Fruit fly (Drosophila melanogaster): ENCODE data around the gene CG42337.
A peak's percentile ranks its signal among the peaks of the same experiment; 100 is the strongest.

Gene CG42337

DNA sequence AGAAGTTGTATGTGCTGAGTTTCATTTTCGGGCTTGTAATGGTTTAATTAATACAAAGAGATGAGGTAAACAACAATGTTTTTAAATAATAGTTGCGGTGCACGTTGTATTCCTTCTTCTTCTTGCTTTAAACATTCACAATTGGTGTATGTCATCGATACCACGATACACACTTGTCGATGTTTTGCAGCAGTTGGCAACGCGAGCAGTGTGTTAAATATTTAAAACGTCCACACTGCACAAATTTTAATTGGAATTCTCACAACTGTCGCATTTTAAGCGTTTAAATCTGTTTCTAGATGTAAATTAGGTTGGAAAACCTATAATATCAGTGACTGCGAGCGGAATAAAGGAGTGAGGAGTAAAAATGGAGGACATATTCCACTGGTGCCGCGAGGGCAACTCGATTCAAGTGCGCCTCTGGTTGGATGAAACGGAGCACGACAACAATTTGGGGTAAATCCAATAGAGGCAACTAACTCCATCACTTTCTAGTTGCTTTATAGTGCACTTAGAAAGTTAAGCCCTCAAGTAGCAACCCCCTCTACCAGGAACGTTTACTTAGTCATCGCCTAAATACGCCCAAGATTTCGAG is 23.6 kb upstream of the CG42337 start, which contains the start of the genes Trmt112 and Ilk (continued):
- TF ChIP-seq dmrt11E (tag; optimal IDR thresholded peaks at IDR 0.05), result no peak
- TF ChIP-seq CG14965 (GFP tag; optimal IDR thresholded peaks at IDR 0.05; ENCODE audit: borderline replicate concordance), result no peak
- peak; percentile 96 for TF ChIP-seq MBD-R2 (GFP tag; IDR thresholded peaks at IDR 0.05)
- TF ChIP-seq Dbx (GFP tag; IDR thresholded peaks at IDR 0.05), result 0 out of 3 replicates have a peak, but pooled peaks have one; percentile 12
- TF ChIP-seq CG42726 (GFP tag; IDR thresholded peaks at IDR 0.05; ENCODE audit: partially characterized antibody), result peak; percentile 89
- no peak for TF ChIP-seq fd96Cb (tag; optimal IDR thresholded peaks at IDR 0.05)
- TF ChIP-seq dati (GFP tag; IDR thresholded peaks at IDR 0.05), result no peak
- no peak for TF ChIP-seq CG15696 (tag; optimal IDR thresholded peaks at IDR 0.05)
- no peak for TF ChIP-seq al (GFP tag; IDR thresholded peaks at IDR 0.05)
- TF ChIP-seq CG3163 (GFP tag; optimal IDR thresholded peaks at IDR 0.05), result peak; percentile 14
- no peak for TF ChIP-seq CG11247 (GFP tag; IDR thresholded peaks at IDR 0.05)
- TF ChIP-seq CG16779 (GFP tag; IDR thresholded peaks at IDR 0.05), result no peak
- peak; percentile 90 for TF ChIP-seq stwl (tag; optimal IDR thresholded peaks at IDR 0.05)
- no peak for TF ChIP-seq Drgx (GFP tag; IDR thresholded peaks at IDR 0.05)
- no peak for TF ChIP-seq HHEX (GFP tag; optimal IDR thresholded peaks at IDR 0.05)
- no peak for TF ChIP-seq CG5245 (GFP tag; optimal IDR thresholded peaks at IDR 0.05)
- TF ChIP-seq ERR (GFP tag; optimal IDR thresholded peaks at IDR 0.05), result no peak
- TF ChIP-seq CG11723 (GFP tag; optimal IDR thresholded peaks at IDR 0.05), result no peak
- no peak for TF ChIP-seq H2.0 (GFP tag; IDR thresholded peaks at IDR 0.05)
- no peak for TF ChIP-seq Mrtf (GFP tag; IDR thresholded peaks at IDR 0.05)
- peak; percentile 38; the same call in 1 of the 3 replicates for TF ChIP-seq row (GFP tag; IDR thresholded peaks at IDR 0.05)
- TF ChIP-seq amos (GFP tag; IDR thresholded peaks at IDR 0.05; ENCODE audit: partially characterized antibody), result peak; percentile 91
- TF ChIP-seq CG1024 (GFP tag; IDR thresholded peaks at IDR 0.05), result no peak
- peak; percentile 53 for TF ChIP-seq hkb (optimal IDR thresholded peaks at IDR 0.05)
- TF ChIP-seq hkb (GFP tag; IDR thresholded peaks at IDR 0.05), result no peak
- no peak for TF ChIP-seq CG6254 (GFP tag; optimal IDR thresholded peaks at IDR 0.05)
- TF ChIP-seq Med (GFP tag), result peak; percentile 87
- TF ChIP-seq Rx (GFP tag; IDR thresholded peaks at IDR 0.05), result no peak
- TF ChIP-seq CG12659 (GFP tag; optimal IDR thresholded peaks at IDR 0.05), result peak; percentile 65
- TF ChIP-seq CG33213 (GFP tag; optimal IDR thresholded peaks at IDR 0.05), result peak; percentile 57
- TF ChIP-seq CG4854 (GFP tag; optimal IDR thresholded peaks at IDR 0.05), result peak; percentile 98
- TF ChIP-seq nerfin-2 (GFP tag; IDR thresholded peaks at IDR 0.05; ENCODE audit: partially characterized antibody), result peak; percentile 67
- TF ChIP-seq croc (GFP tag; conservative IDR thresholded peaks at IDR 0.05), result no peak
- TF ChIP-seq fru (optimal IDR thresholded peaks at IDR 0.05), result no peak
- TF ChIP-seq cad (GFP tag; optimal IDR thresholded peaks at IDR 0.05), result no peak
- TF ChIP-seq Rfx (GFP tag; IDR thresholded peaks at IDR 0.05), result peak; percentile 42; the same call in 1 of the 2 replicates
- peak; percentile 58 for TF ChIP-seq CG15514 (GFP tag; optimal IDR thresholded peaks at IDR 0.05)
- TF ChIP-seq Xbp1 (GFP tag; optimal IDR thresholded peaks at IDR 0.05), result peak; percentile 22
- TF ChIP-seq CG2712 (tag; optimal IDR thresholded peaks at IDR 0.05), result peak; percentile 45
- peak; percentile 87 for TF ChIP-seq Sin3A (optimal IDR thresholded peaks at IDR 0.05)
- TF ChIP-seq YL-1 (GFP tag; optimal IDR thresholded peaks at IDR 0.05), result peak; percentile 91
- no peak for TF ChIP-seq Hey (tag; optimal IDR thresholded peaks at IDR 0.05)
- peak; percentile 44 for TF ChIP-seq CG7987 (GFP tag; optimal IDR thresholded peaks at IDR 0.05)
- TF ChIP-seq ranshi (GFP tag; IDR thresholded peaks at IDR 0.05), result no peak
- no peak for TF ChIP-seq gcm (GFP tag; optimal IDR thresholded peaks at IDR 0.05)
- TF ChIP-seq CrebB (tag; optimal IDR thresholded peaks at IDR 0.05), result peak; percentile 24
- TF ChIP-seq CG34422 (GFP tag; IDR thresholded peaks at IDR 0.05), result peak; percentile 66; the same call in 1 of the 3 replicates
- no peak for TF ChIP-seq CG4820 (GFP tag; optimal IDR thresholded peaks at IDR 0.05)
- no peak for TF ChIP-seq CG3838 (GFP tag; optimal IDR thresholded peaks at IDR 0.05)
- TF ChIP-seq CG17186 (GFP tag; optimal IDR thresholded peaks at IDR 0.05), result peak; percentile 46
- peak; percentile 78 for TF ChIP-seq Scr (GFP tag; IDR thresholded peaks at IDR 0.05; ENCODE audit: partially characterized antibody)

All from whole organism, embryonic.